Worm (Caenorhabditis elegans): Measurements from ENCODE around the gene exc-9.

- TF ChIP-seq pat-9 (tag; optimal IDR thresholded peaks at IDR 0.05) (no peak), fkh-10 (GFP tag; optimal IDR thresholded peaks at IDR 0.05) (no peak), K02D7.2 (tag; optimal IDR thresholded peaks at IDR 0.05) (no peak), ztf-16 (tag; optimal IDR thresholded peaks at IDR 0.05) (no peak), nhr-232 (tag; optimal IDR thresholded peaks at IDR 0.05) (no peak), fkh-6 (tag; optimal IDR thresholded peaks at IDR 0.05) (no peak), pha-4 (tag; optimal IDR thresholded peaks at IDR 0.05) (no peak), ahr-1 (tag; optimal IDR thresholded peaks at IDR 0.05) (no peak), madf-2 (tag; optimal IDR thresholded peaks at IDR 0.05) (no peak), F13H6.1 (tag; optimal IDR thresholded peaks at IDR 0.05) (no peak), ceh-19 (GFP tag; optimal IDR thresholded peaks at IDR 0.05) (no peak), sox-4 (tag; optimal IDR thresholded peaks at IDR 0.05) (no peak), ceh-34 (tag; optimal IDR thresholded peaks at IDR 0.05) (no peak)
Measured at ce11 chrIV:7961889-7962342, 21.1 kb upstream of the exc-9 start.

Measured in whole organism, late embryonic.